Worm (Caenorhabditis elegans) whole organism, L4 larva: ENCODE data around the gene dct-6.

Source experiments
- T20F7.1 ChIP-seq: fragments of 200-800 bp; sonication (Bioruptor generic); optimal IDR thresholded peaks from 2 replicates; lab custom pipeline; 2018; ENCODE audit warnings: mild to moderate bottlenecking, missing genetic modification characterization, missing compliant biosample characterization
- Y105C5A.15 ChIP-seq: fragments of 200-800 bp; sonication (Bioruptor generic); IDR thresholded peaks from 2 replicates; pipeline ENCODE4 v1.3.6; 2022; ENCODE audit warnings: missing genetic modification characterization, missing compliant biosample characterization
- ZK546.5 ChIP-seq, 2 experiments: sonication (generic microtip); optimal IDR thresholded peaks; 2 replicates each; lab custom pipeline; 2017; ENCODE audit warnings: missing biosample characterization in 2 of 2, missing genetic modification characterization in 2 of 2
- aha-1 ChIP-seq: fragments of 150-350 bp; peaks from one replicate; lab custom pipeline; 2014; ENCODE audit warnings: missing biosample characterization, missing genetic modification characterization
- ama-1 ChIP-seq: fragments of 150-350 bp; optimal IDR thresholded peaks from 2 replicates; lab custom pipeline; 2014; ENCODE audit warnings: inconsistent platforms, mixed read lengths
- attf-4 ChIP-seq: sonication (generic microtip); optimal IDR thresholded peaks from 3 replicates; lab custom pipeline; 2017; ENCODE audit warnings: missing biosample characterization, missing genetic modification characterization
- daf-16 ChIP-seq, 3 experiments: sonication (generic microtip); optimal IDR thresholded peaks; 2 replicates each; lab custom pipeline; 2016 to 2017; ENCODE audit warnings: missing genetic modification characterization in 3 of 3, missing genetic modification reagents in 3 of 3, mild to moderate bottlenecking in 2 of 3, missing compliant biosample characterization in 2 of 3, missing biosample characterization in 1 of 3, moderate library complexity in 1 of 3
- daf-8 ChIP-seq: fragments of 200-800 bp; sonication (Bioruptor generic); IDR thresholded peaks from 2 replicates; pipeline ENCODE4 v1.3.6; 2022; ENCODE audit warnings: missing genetic modification characterization, missing compliant biosample characterization
- dpl-1 ChIP-seq: fragments of 150-350 bp; optimal IDR thresholded peaks from 2 replicates; lab custom pipeline; 2014; ENCODE audit warnings: missing biosample characterization, missing genetic modification reagents, missing genetic modification characterization
- duxl-1 ChIP-seq: sonication (generic microtip); optimal IDR thresholded peaks from 2 replicates; lab custom pipeline; 2016; ENCODE audit warnings: mild to moderate bottlenecking, missing genetic modification characterization, moderate library complexity, missing compliant biosample characterization; ENCODE audit not compliant: poor library complexity
- dve-1 ChIP-seq: sonication (generic microtip); optimal IDR thresholded peaks from 2 replicates; lab custom pipeline; 2017; ENCODE audit warnings: antibody characterized with exemption, mild to moderate bottlenecking, missing genetic modification characterization, missing compliant biosample characterization; ENCODE audit not compliant: insufficient read depth
- hif-1 ChIP-seq, 2 experiments: sonication (generic microtip); optimal IDR thresholded peaks; 2 replicates each; lab custom pipeline; 2016 to 2017; ENCODE audit warnings: missing compliant biosample characterization in 2 of 2, missing genetic modification characterization in 2 of 2, missing genetic modification reagents in 2 of 2, missing genotype in 2 of 2, mild to moderate bottlenecking in 1 of 2
- hlh-11 ChIP-seq: fragments of 200-800 bp; sonication (Bioruptor generic); optimal IDR thresholded peaks from 2 replicates; lab custom pipeline; 2018; ENCODE audit warnings: mild to moderate bottlenecking, missing genetic modification characterization, missing compliant biosample characterization
- hlh-30 ChIP-seq: sonication (generic microtip); optimal IDR thresholded peaks from 2 replicates; lab custom pipeline; 2017; ENCODE audit warnings: antibody characterized with exemption, mild to moderate bottlenecking, missing genetic modification characterization, missing compliant biosample characterization; ENCODE audit not compliant: insufficient read depth
- hmg-1.1 ChIP-seq: fragments of 200-800 bp; sonication (Bioruptor generic); IDR thresholded peaks from 2 replicates; pipeline ENCODE4 v1.3.6; 2022; ENCODE audit warnings: missing genetic modification reagents, missing genetic modification characterization, missing compliant biosample characterization
- lim-7 ChIP-seq: fragments of 200-800 bp; sonication (Bioruptor generic); IDR thresholded peaks from 2 replicates; pipeline ENCODE4 v1.3.6; 2022; ENCODE audit warnings: missing genetic modification characterization, missing compliant biosample characterization
- lin-29 ChIP-seq: fragments of 200-800 bp; sonication (Bioruptor generic); IDR thresholded peaks from 2 replicates; pipeline ENCODE4 v1.3.6; 2022; ENCODE audit warnings: missing genetic modification reagents, missing genetic modification characterization, missing compliant biosample characterization
- lin-38 ChIP-seq: fragments of 200-800 bp; sonication (Bioruptor generic); IDR thresholded peaks from 2 replicates; pipeline ENCODE4 v1.3.6; 2022; ENCODE audit warnings: missing genetic modification reagents, missing genetic modification characterization, missing compliant biosample characterization
- lsy-2 ChIP-seq, 2 experiments: fragments of 150-350 bp in 1 of 2; sonication (generic microtip) in 1 of 2; optimal IDR thresholded peaks; 2 replicates each; lab custom pipeline; 2014 to 2017; ENCODE audit warnings: missing biosample characterization in 2 of 2, missing genetic modification characterization in 2 of 2
- madf-5 ChIP-seq, 2 experiments: fragments of 200-800 bp; sonication (Bioruptor generic); IDR thresholded peaks; 2 replicates each; pipeline ENCODE4 v1.3.6; 2022; ENCODE audit warnings: missing compliant biosample characterization in 2 of 2, missing genetic modification characterization in 2 of 2
- mdl-1 ChIP-seq, 2 experiments: fragments of 150-350 bp in 1 of 2; sonication (generic microtip) in 1 of 2; optimal IDR thresholded peaks; 2 replicates each; lab custom pipeline; 2014 to 2017; ENCODE audit warnings: missing biosample characterization in 2 of 2, missing genetic modification characterization in 2 of 2
- mep-1 ChIP-seq: fragments of 150-350 bp; sonication (generic microtip); optimal IDR thresholded peaks from 3 replicates; lab custom pipeline; 2014; ENCODE audit warnings: missing biosample characterization, missing genetic modification characterization
- mxl-3 ChIP-seq: fragments of 200-800 bp; sonication (Bioruptor generic); optimal IDR thresholded peaks from 2 replicates; lab custom pipeline; 2018; ENCODE audit warnings: mild to moderate bottlenecking, missing genetic modification characterization, missing compliant biosample characterization
- nhr-25 ChIP-seq: sonication (generic microtip); optimal IDR thresholded peaks from 2 replicates; lab custom pipeline; 2017; ENCODE audit warnings: missing genetic modification characterization, mild to moderate bottlenecking, missing compliant biosample characterization, antibody characterized with exemption, moderate library complexity, borderline replicate concordance; ENCODE audit not compliant: insufficient read depth
- nhr-28 ChIP-seq: fragments of 150-350 bp; optimal IDR thresholded peaks from 2 replicates; lab custom pipeline; 2014; ENCODE audit warnings: missing biosample characterization, missing genetic modification characterization
- nhr-48 ChIP-seq: sonication (generic microtip); optimal IDR thresholded peaks from 2 replicates; lab custom pipeline; 2016; ENCODE audit warnings: mild to moderate bottlenecking, missing genetic modification characterization, missing compliant biosample characterization
- nhr-6 ChIP-seq: fragments of 150-350 bp; optimal IDR thresholded peaks from 2 replicates; lab custom pipeline; 2014; ENCODE audit warnings: missing biosample characterization, missing genetic modification characterization
- nhr-77 ChIP-seq: fragments of 150-350 bp; optimal IDR thresholded peaks from 2 replicates; lab custom pipeline; 2014; ENCODE audit warnings: missing biosample characterization, missing genetic modification characterization
- pha-4 ChIP-seq, 2 experiments: fragments of 150-350 bp in 1 of 2; fragments of 200-800 bp in 1 of 2; sonication (Bioruptor generic) in 1 of 2; IDR thresholded peaks in 1 of 2; optimal IDR thresholded peaks in 1 of 2; 2 replicates each; pipeline versions ENCODE4 v1.3.6 to Lab custom; 2014 to 2022; ENCODE audit warnings: missing genetic modification characterization in 2 of 2, missing genetic modification reagents in 2 of 2, missing biosample characterization in 1 of 2, missing compliant biosample characterization in 1 of 2
- php-3 ChIP-seq: fragments of 200-800 bp; sonication (Bioruptor generic); IDR thresholded peaks from 2 replicates; pipeline ENCODE4 v1.3.6; 2022; ENCODE audit warnings: missing genetic modification reagents, missing genetic modification characterization, missing compliant biosample characterization
- rbr-2 ChIP-seq: sonication (generic microtip); optimal IDR thresholded peaks from 2 replicates; lab custom pipeline; 2016; ENCODE audit warnings: missing genotype, missing genetic modification characterization, missing compliant biosample characterization
- set-16 ChIP-seq: fragments of 200-800 bp; sonication (Bioruptor generic); IDR thresholded peaks from 2 replicates; pipeline ENCODE4 v1.3.6; 2022; ENCODE audit warnings: missing genetic modification reagents, missing genetic modification characterization, missing compliant biosample characterization
- spr-1 ChIP-seq: sonication (generic microtip); optimal IDR thresholded peaks from 2 replicates; lab custom pipeline; 2016; ENCODE audit warnings: mild to moderate bottlenecking, missing genetic modification characterization, missing compliant biosample characterization
- unc-62 ChIP-seq, 3 experiments: fragments of 150-350 bp in 1 of 3; sonication (generic microtip); optimal IDR thresholded peaks in 2 of 3; peaks in 1 of 3; 1 replicate in 1 of 3; 2 replicates in 2 of 3; lab custom pipeline; 2014 to 2017; ENCODE audit warnings: missing biosample characterization in 3 of 3, missing genetic modification characterization in 3 of 3, missing genetic modification reagents in 3 of 3, missing genotype in 1 of 3
- vab-7 ChIP-seq: fragments of 200-800 bp; sonication (Bioruptor generic); IDR thresholded peaks from 2 replicates; pipeline ENCODE4 v1.3.6; 2022; ENCODE audit warnings: missing genetic modification reagents, missing genetic modification characterization, missing compliant biosample characterization

The dct-6 gene

ce11 chrIII:5922236-5922635 lies 44.0 kb upstream of the dct-6 start:
- peak in 1 of 2 experiments; percentile 72 for TF ChIP-seq unc-62 (GFP tag; optimal IDR thresholded peaks at IDR 0.05 in 1 of 2; lab: Kevin White, UChicago)
- TF ChIP-seq unc-62 (tag; optimal IDR thresholded peaks at IDR 0.05; lab: Kevin White, UChicago), result peak; percentile 42
- TF ChIP-seq hlh-11 (tag; lab: Kevin White, UChicago), result peak; percentile 48
- no peak for TF ChIP-seq set-16 (GFP tag; lab: Robert Waterston, UW)
- peak; percentile 15 for TF ChIP-seq nhr-48 (tag; lab: Kevin White, UChicago)
- no peak for TF ChIP-seq madf-5 (GFP tag; IDR thresholded peaks at IDR 0.05; lab: Robert Waterston, UW)
- no peak for TF ChIP-seq Y105C5A.15
- no peak for TF ChIP-seq ama-1 (lab: Kevin White, UChicago)
- peak in 1 of 2 experiments; percentile 6 for TF ChIP-seq lsy-2 (tag; optimal IDR thresholded peaks at IDR 0.05; lab: Kevin White, UChicago)
- peak in 1 of 2 experiments; percentile 59 for TF ChIP-seq mdl-1 (tag; optimal IDR thresholded peaks at IDR 0.05; lab: Kevin White, UChicago)
- TF ChIP-seq hmg-1.1 (GFP tag; lab: Robert Waterston, UW), result no peak
- TF ChIP-seq attf-4 (tag; lab: Kevin White, UChicago), result no peak
- peak; percentile 43 for TF ChIP-seq hlh-30
- TF ChIP-seq nhr-77 (tag; lab: Kevin White, UChicago), result no peak
- peak; percentile 80 for TF ChIP-seq nhr-28 (tag; lab: Kevin White, UChicago)
- no peak for TF ChIP-seq lim-7
- peak; percentile 50 for TF ChIP-seq mxl-3 (GFP tag; lab: Kevin White, UChicago)
- TF ChIP-seq spr-1 (tag; lab: Kevin White, UChicago), result no peak
- TF ChIP-seq daf-8, result no peak
- TF ChIP-seq php-3 (GFP tag; lab: Robert Waterston, UW), result 0 out of 2 replicates have a peak, but pooled peaks have one; percentile 24

- TF ChIP-seq nhr-25 (tag; lab: Kevin White, UChicago) (no peak), hmg-1.1 (GFP tag; lab: Robert Waterston, UW) (0 out of 2 replicates have a peak, but pooled peaks have one; percentile 6), dve-1 (tag; lab: Kevin White, UChicago) (peak; percentile 37), daf-16 (GFP tag; optimal IDR thresholded peaks at IDR 0.05; lab: Kevin White, UChicago) (no peak), daf-16 (tag; optimal IDR thresholded peaks at IDR 0.05; lab: Kevin White, UChicago) (peak; percentile 31), lsy-2 (tag; optimal IDR thresholded peaks at IDR 0.05; lab: Kevin White, UChicago) (peak in 1 of 2 experiments; percentile 84), nhr-6 (tag; lab: Kevin White, UChicago) (peak; percentile 12), spr-1 (tag; lab: Kevin White, UChicago) (no peak), duxl-1 (peak; percentile 15), T20F7.1 (GFP tag; lab: Kevin White, UChicago) (peak; percentile 23), lin-29 (GFP tag; lab: Robert Waterston, UW) (no peak), mdl-1 (tag; optimal IDR thresholded peaks at IDR 0.05; lab: Kevin White, UChicago) (no peak), hif-1 (tag; optimal IDR thresholded peaks at IDR 0.05; lab: Kevin White, UChicago) (peak in 1 of 2 experiments; percentile 28), mep-1 (tag; lab: Kevin White, UChicago) (peak; percentile 38), dpl-1 (GFP tag; lab: Kevin White, UChicago) (peak; percentile 65), rbr-2 (peak; percentile 38), Y105C5A.15 (no peak), aha-1 (tag; lab: Kevin White, UChicago) (peak; percentile 9), lin-38 (GFP tag; lab: Robert Waterston, UW) (peak; percentile 88), pha-4 (GFP tag; IDR thresholded peaks at IDR 0.05; lab: Robert Waterston, UW) (no peak), pha-4 (tag; optimal IDR thresholded peaks at IDR 0.05; lab: Kevin White, UChicago) (peak; percentile 51), ZK546.5 (tag; optimal IDR thresholded peaks at IDR 0.05; lab: Kevin White, UChicago) (no peak)
Measured at ce11 chrIII:5925724-5926123, 40.5 kb upstream of the dct-6 start, which contains the start of the genes dnc-2 and bcl-7. dnc-2 (minus strand) TSS chrIII:5925756. bcl-7 (plus strand) TSS chrIII:5926086.

ce11 chrIII:5930659-5931058 lies 35.6 kb upstream of the dct-6 start:
- peak; percentile 14 for TF ChIP-seq hlh-30
- TF ChIP-seq daf-16 (GFP tag; optimal IDR thresholded peaks at IDR 0.05; lab: Kevin White, UChicago), result peak in 1 of 2 experiments; percentile 19
- no peak for TF ChIP-seq daf-16 (tag; optimal IDR thresholded peaks at IDR 0.05; lab: Kevin White, UChicago)
- no peak for TF ChIP-seq vab-7 (GFP tag; lab: Robert Waterston, UW)
